Fruit fly (Drosophila melanogaster): ENCODE measurements around the gene CG5445.

CG5445 gene

dm6 chrX:17314213-17314612 lies 31.9 kb downstream of the CG5445 start, which contains the start of gene B-H2:
Gene B-H2, plus strand, starts transcription at chrX:17314581.
- TF ChIP-seq Hnf4 (GFP tag; optimal IDR thresholded peaks at IDR 0.05), result no peak
- TF ChIP-seq Vsx2 (GFP tag; optimal IDR thresholded peaks at IDR 0.05; ENCODE audit: partially characterized antibody), result peak; percentile 88
- peak; percentile 30 for TF ChIP-seq Dif (GFP tag; optimal IDR thresholded peaks at IDR 0.05; ENCODE audit: partially characterized antibody)
- TF ChIP-seq dsf (GFP tag; optimal IDR thresholded peaks at IDR 0.05; ENCODE audit: borderline replicate concordance), result no peak

DNA sequence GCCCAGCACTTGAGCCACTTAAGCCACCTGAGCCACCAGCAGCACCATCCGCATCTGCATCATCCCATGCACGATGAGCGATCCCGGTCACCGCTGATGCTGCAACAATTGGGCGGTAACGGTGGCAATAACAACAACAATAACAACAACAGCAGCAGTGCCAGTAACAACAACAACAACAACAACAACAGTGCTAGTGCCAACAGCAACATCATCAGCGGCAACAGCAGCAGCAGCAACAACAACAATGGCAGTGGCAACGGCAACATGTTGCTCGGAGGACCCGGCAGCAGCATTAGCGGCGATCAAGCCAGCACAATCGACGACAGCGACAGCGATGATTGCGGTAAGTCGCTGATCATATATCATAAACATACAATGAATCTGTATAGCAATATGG lies 33.3 kb downstream of the CG5445 start:
- no peak for TF ChIP-seq CG32264 (GFP tag; optimal IDR thresholded peaks at IDR 0.05)
- peak; percentile 61 for TF ChIP-seq Dfd (GFP tag; optimal IDR thresholded peaks at IDR 0.05)
- no peak for TF ChIP-seq brk (GFP tag; optimal IDR thresholded peaks at IDR 0.05)
- no peak for TF ChIP-seq Myc (optimal IDR thresholded peaks at IDR 0.05)

dm6 chrX:17316723-17317262 lies 34.5 kb downstream of the CG5445 start:
- TF ChIP-seq Dfd (GFP tag; optimal IDR thresholded peaks at IDR 0.05) (peak; percentile 53), Hr83 (GFP tag; optimal IDR thresholded peaks at IDR 0.05; ENCODE audit: poor library complexity, severe bottlenecking) (no peak)

DNA sequence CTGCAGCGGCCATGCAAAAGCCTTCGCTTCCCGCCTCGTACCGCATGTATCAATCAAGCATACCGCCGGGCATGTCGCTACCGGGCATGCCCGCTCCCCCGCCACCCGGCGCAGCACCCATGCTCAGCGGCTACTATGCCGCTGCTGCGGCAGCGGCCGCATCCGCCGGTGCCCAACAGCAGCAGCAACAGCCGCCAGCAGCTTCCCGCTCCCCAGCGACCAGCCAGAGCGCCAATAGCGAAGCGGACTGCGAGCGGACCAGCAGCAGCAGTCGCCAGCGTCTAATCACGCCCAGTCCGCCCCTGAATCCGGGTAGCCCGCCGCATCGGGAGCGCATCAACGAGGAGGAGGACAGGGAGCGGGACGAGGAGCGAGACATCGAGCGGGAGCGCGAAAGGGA lies 40.6 kb downstream of the CG5445 start:
- TF ChIP-seq Dfd (GFP tag; optimal IDR thresholded peaks at IDR 0.05), result no peak
- TF ChIP-seq psq (GFP tag; optimal IDR thresholded peaks at IDR 0.05), result no peak
- TF ChIP-seq GATAd (GFP tag; optimal IDR thresholded peaks at IDR 0.05), result no peak
- TF ChIP-seq rgr (GFP tag; optimal IDR thresholded peaks at IDR 0.05), result no peak
- no peak for TF ChIP-seq Abd-B (GFP tag; optimal IDR thresholded peaks at IDR 0.05)
- TF ChIP-seq CG9705 (GFP tag; optimal IDR thresholded peaks at IDR 0.05), result no peak
- no peak for TF ChIP-seq br (GFP tag; optimal IDR thresholded peaks at IDR 0.05)
- no peak for TF ChIP-seq dmrt93B (GFP tag; optimal IDR thresholded peaks at IDR 0.05)
- TF ChIP-seq CG32264 (GFP tag; optimal IDR thresholded peaks at IDR 0.05), result no peak
- no peak for TF ChIP-seq Hr78 (GFP tag; optimal IDR thresholded peaks at IDR 0.05)
- TF ChIP-seq dl (GFP tag; optimal IDR thresholded peaks at IDR 0.05; ENCODE audit: insufficient read depth in 1 of 2, partially characterized antibody in 2 of 2), result no peak
- no peak for TF ChIP-seq CrebA (GFP tag; optimal IDR thresholded peaks at IDR 0.05; ENCODE audit: borderline replicate concordance)

DNA sequence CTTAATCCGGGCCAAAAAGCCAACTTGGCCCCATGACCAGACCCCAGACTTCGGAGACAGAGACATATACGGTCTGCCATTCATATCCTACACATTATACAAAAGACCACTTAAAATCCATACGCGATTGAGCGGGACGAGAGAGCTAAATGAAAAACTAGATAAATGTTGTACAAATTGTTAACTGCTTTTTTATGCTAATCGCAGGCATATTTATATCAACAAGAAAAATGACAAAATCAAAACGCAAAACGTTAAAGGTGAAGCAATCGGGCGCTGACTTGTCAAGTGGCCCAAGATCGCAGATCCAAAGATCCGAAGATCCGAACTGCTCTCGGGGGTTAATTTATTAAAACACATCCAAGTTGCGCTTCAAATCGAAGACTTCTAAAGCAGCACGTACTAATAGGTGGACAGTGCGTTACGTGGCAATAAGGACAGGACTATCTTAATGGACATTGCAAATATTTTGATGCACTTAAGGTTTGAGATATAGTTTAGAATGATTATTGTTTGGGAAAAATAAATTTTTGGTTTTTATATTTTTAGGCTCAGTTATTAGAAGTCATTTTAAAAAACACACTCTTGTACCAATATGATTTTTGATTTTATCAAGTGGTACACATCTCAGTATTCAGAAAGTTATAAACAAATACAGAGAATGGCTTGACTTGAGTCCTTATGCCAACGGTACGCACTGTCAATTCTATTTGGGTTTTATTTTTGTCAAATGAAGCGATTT lies 47.8 kb downstream of the CG5445 start:
- TF ChIP-seq Mio (GFP tag; optimal IDR thresholded peaks at IDR 0.05) (no peak), HLH106 (tag; optimal IDR thresholded peaks at IDR 0.05) (no peak), ey (GFP tag; optimal IDR thresholded peaks at IDR 0.05) (no peak), rgr (GFP tag; optimal IDR thresholded peaks at IDR 0.05) (no peak)

- TF ChIP-seq dl (GFP tag; optimal IDR thresholded peaks at IDR 0.05; ENCODE audit: insufficient read depth in 1 of 2, partially characterized antibody in 2 of 2) (no peak), sage (GFP tag; optimal IDR thresholded peaks at IDR 0.05) (no peak), dmrt93B (GFP tag; optimal IDR thresholded peaks at IDR 0.05) (no peak), Abd-B (GFP tag; optimal IDR thresholded peaks at IDR 0.05) (no peak)
Measured at dm6 chrX:17330678-17331261, 48.5 kb downstream of the CG5445 start.

DNA sequence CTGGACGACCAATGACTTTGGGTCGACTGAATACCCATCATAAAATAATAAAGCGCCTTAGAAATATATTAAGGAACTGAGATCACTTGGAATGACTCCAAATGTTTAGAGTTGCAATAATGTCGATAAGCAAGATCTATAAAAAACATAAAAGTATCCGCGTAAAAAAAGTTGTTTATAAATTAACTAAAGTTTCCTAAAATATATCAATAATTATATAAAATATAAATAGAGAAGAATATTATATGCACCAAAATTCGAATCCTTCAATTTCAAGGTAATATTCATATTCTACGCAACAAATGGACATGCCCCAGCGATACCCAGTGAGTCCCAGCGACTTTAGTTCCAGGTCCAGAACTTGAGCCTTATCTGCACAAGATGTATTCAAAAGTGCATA lies 50.1 kb downstream of the CG5445 start:
- peak; percentile 7 for TF ChIP-seq HLH106 (tag; optimal IDR thresholded peaks at IDR 0.05)
- no peak for TF ChIP-seq brk (GFP tag; optimal IDR thresholded peaks at IDR 0.05)

DNA sequence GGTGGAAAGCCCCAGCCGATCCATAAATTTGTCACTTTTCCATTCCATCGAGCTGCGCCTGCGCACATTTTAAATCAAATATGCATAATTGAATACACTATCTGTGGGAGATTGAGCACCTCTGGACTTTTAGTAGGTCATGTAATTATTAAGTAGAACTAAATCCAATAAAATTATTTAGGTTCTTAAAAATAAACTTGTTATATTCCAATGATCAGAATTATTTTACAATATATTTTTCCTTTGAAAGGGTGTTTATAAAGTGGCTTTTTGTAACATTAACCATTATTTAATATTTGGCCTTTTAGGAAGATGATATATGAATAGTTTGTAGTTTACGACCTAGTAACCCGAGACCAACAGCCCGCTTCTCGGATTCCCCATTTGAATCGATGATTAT lies 51.8 kb downstream of the CG5445 start:
- TF ChIP-seq Rel (GFP tag; optimal IDR thresholded peaks at IDR 0.05), result no peak
- no peak for TF ChIP-seq Rel (tag; optimal IDR thresholded peaks at IDR 0.05)
- TF ChIP-seq Abd-B (GFP tag; optimal IDR thresholded peaks at IDR 0.05), result no peak
- no peak for TF ChIP-seq Hr78 (GFP tag; optimal IDR thresholded peaks at IDR 0.05)
- no peak for TF ChIP-seq dsf (GFP tag; optimal IDR thresholded peaks at IDR 0.05; ENCODE audit: borderline replicate concordance)
- no peak for TF ChIP-seq HLH106 (tag; optimal IDR thresholded peaks at IDR 0.05)
- TF ChIP-seq OdsH (GFP tag; optimal IDR thresholded peaks at IDR 0.05), result no peak
- no peak for TF ChIP-seq Myc (optimal IDR thresholded peaks at IDR 0.05)
- no peak for TF ChIP-seq br (GFP tag; optimal IDR thresholded peaks at IDR 0.05)
- TF ChIP-seq dl (GFP tag; optimal IDR thresholded peaks at IDR 0.05; ENCODE audit: insufficient read depth in 1 of 2, partially characterized antibody in 2 of 2), result no peak
- TF ChIP-seq Hr83 (GFP tag; optimal IDR thresholded peaks at IDR 0.05; ENCODE audit: poor library complexity, severe bottlenecking), result no peak
- TF ChIP-seq Mio (GFP tag; optimal IDR thresholded peaks at IDR 0.05), result no peak
- TF ChIP-seq lola (GFP tag; optimal IDR thresholded peaks at IDR 0.05), result no peak
- no peak for TF ChIP-seq Dfd (GFP tag; optimal IDR thresholded peaks at IDR 0.05)
- TF ChIP-seq sv (GFP tag; optimal IDR thresholded peaks at IDR 0.05), result no peak
- no peak for TF ChIP-seq tai (GFP tag; optimal IDR thresholded peaks at IDR 0.05)
